Worm (Caenorhabditis elegans) whole organism, L1 larva: Measurements from ENCODE around the gene Y22F5A.11.

ENCODE experiments used
- C16A3.4 ChIP-seq: fragments of 150-350 bp; optimal IDR thresholded peaks from 2 replicates; lab custom pipeline; 2014; ENCODE audit warnings: missing biosample characterization, missing genetic modification characterization
- F16B12.6 ChIP-seq: fragments of 150-350 bp; optimal IDR thresholded peaks from 2 replicates; lab custom pipeline; 2014; ENCODE audit warnings: missing biosample characterization, missing genetic modification characterization
- ama-1 ChIP-seq: fragments of 150-350 bp; optimal IDR thresholded peaks from 2 replicates; lab custom pipeline; 2014
- blmp-1 ChIP-seq: fragments of 150-350 bp; optimal IDR thresholded peaks from 2 replicates; lab custom pipeline; 2014; ENCODE audit warnings: missing biosample characterization, missing genetic modification characterization
- ceh-8 ChIP-seq: fragments of 200-800 bp; sonication (Bioruptor generic); optimal IDR thresholded peaks from 2 replicates; lab custom pipeline; 2018; ENCODE audit warnings: mild to moderate bottlenecking, missing genetic modification characterization, moderate library complexity, missing compliant biosample characterization
- ceh-82 ChIP-seq, 3 experiments: fragments of 150-350 bp in 1 of 3; sonication (generic microtip) in 2 of 3; optimal IDR thresholded peaks; 2 replicates each; lab custom pipeline; 2014 to 2017; ENCODE audit warnings: missing biosample characterization in 3 of 3, missing genetic modification characterization in 3 of 3
- ceh-88 ChIP-seq: fragments of 200-800 bp; sonication (Bioruptor generic); IDR thresholded peaks from 2 replicates; pipeline ENCODE4 v1.3.6; 2022; ENCODE audit warnings: missing genetic modification characterization, missing compliant biosample characterization
- ceh-90 ChIP-seq: sonication (generic microtip); optimal IDR thresholded peaks from 2 replicates; lab custom pipeline; 2016; ENCODE audit warnings: missing genetic modification characterization, missing compliant biosample characterization
- dpl-1 ChIP-seq, 3 experiments: fragments of 150-350 bp in 2 of 3; sonication (generic microtip) in 1 of 3; optimal IDR thresholded peaks; 2 replicates each; lab custom pipeline; 2014 to 2017; ENCODE audit warnings: missing biosample characterization in 3 of 3, missing genetic modification characterization in 3 of 3, missing genetic modification reagents in 3 of 3
- dsc-1 ChIP-seq: sonication (generic microtip); optimal IDR thresholded peaks from 2 replicates; lab custom pipeline; 2016; ENCODE audit warnings: mild to moderate bottlenecking, missing genetic modification characterization, missing compliant biosample characterization
- efl-1 ChIP-seq, 4 experiments: fragments of 150-350 bp; optimal IDR thresholded peaks in 3 of 4; peaks in 1 of 4; 1 replicate in 1 of 4; 2 replicates in 3 of 4; lab custom pipeline; 2014; ENCODE audit warnings: missing biosample characterization in 2 of 4, missing genetic modification characterization in 2 of 4, missing genetic modification reagents in 2 of 4
- ets-5 ChIP-seq: fragments of 200-800 bp; sonication (Bioruptor generic); IDR thresholded peaks from 2 replicates; pipeline ENCODE4 v1.3.6; 2022; ENCODE audit warnings: missing genetic modification characterization, missing compliant biosample characterization
- fkh-10 ChIP-seq: sonication (generic microtip); optimal IDR thresholded peaks from 2 replicates; lab custom pipeline; 2017; ENCODE audit warnings: missing biosample characterization, missing genetic modification reagents, missing genetic modification characterization
- fkh-4 ChIP-seq: sonication (generic microtip); optimal IDR thresholded peaks from 2 replicates; lab custom pipeline; 2016; ENCODE audit warnings: missing compliant biosample characterization, missing genetic modification characterization, borderline replicate concordance
- fkh-8 ChIP-seq: sonication (generic microtip); optimal IDR thresholded peaks from 2 replicates; lab custom pipeline; 2016; ENCODE audit warnings: mild to moderate bottlenecking, missing genetic modification characterization, missing compliant biosample characterization
- fos-1 ChIP-seq: fragments of 150-350 bp; optimal IDR thresholded peaks from 2 replicates; lab custom pipeline; 2014; ENCODE audit warnings: missing biosample characterization, missing genetic modification characterization
- grh-1 ChIP-seq: fragments of 200-800 bp; sonication (Bioruptor generic); IDR thresholded peaks from 2 replicates; pipeline ENCODE4 v1.3.6; 2022; ENCODE audit warnings: missing genetic modification reagents, missing genetic modification characterization, missing compliant biosample characterization
- hpl-2 ChIP-seq: fragments of 150-350 bp; optimal IDR thresholded peaks from 2 replicates; lab custom pipeline; 2014; ENCODE audit warnings: missing biosample characterization, missing genetic modification reagents, missing genetic modification characterization
- irx-1 ChIP-seq: sonication (generic microtip); optimal IDR thresholded peaks from 2 replicates; lab custom pipeline; 2016; ENCODE audit warnings: missing genetic modification characterization, missing compliant biosample characterization
- jun-1 ChIP-seq: fragments of 150-350 bp; optimal IDR thresholded peaks from 2 replicates; lab custom pipeline; 2014; ENCODE audit warnings: missing biosample characterization, missing genetic modification reagents, missing genetic modification characterization
- lin-13 ChIP-seq: fragments of 150-350 bp; optimal IDR thresholded peaks from 2 replicates; lab custom pipeline; 2014; ENCODE audit warnings: missing biosample characterization, missing genetic modification reagents, missing genetic modification characterization
- lin-14 ChIP-seq: fragments of 200-800 bp; sonication (Bioruptor generic); optimal IDR thresholded peaks from 2 replicates; lab custom pipeline; 2018; ENCODE audit warnings: mild to moderate bottlenecking, missing genetic modification characterization, moderate library complexity, missing compliant biosample characterization
- lin-35 ChIP-seq, 2 experiments: fragments of 150-350 bp; optimal IDR thresholded peaks; 2 replicates each; lab custom pipeline; 2014; ENCODE audit warnings: missing biosample characterization in 2 of 2, missing genetic modification characterization in 2 of 2, missing genetic modification reagents in 2 of 2
- lir-3 ChIP-seq: sonication (generic microtip); optimal IDR thresholded peaks from 2 replicates; lab custom pipeline; 2016; ENCODE audit warnings: mild to moderate bottlenecking, missing genetic modification characterization, moderate library complexity, missing compliant biosample characterization; ENCODE audit not compliant: poor library complexity
- lsy-2 ChIP-seq, 2 experiments: fragments of 150-350 bp; optimal IDR thresholded peaks; 2 replicates each; lab custom pipeline; 2014; ENCODE audit warnings: missing biosample characterization in 2 of 2, missing genetic modification characterization in 2 of 2
- mab-9 ChIP-seq: fragments of 200-800 bp; sonication (Bioruptor generic); IDR thresholded peaks from 2 replicates; pipeline ENCODE4 v1.3.6; 2022; ENCODE audit warnings: missing genetic modification reagents, missing genetic modification characterization, missing compliant biosample characterization
- mdl-1 ChIP-seq, 2 experiments: fragments of 150-350 bp; optimal IDR thresholded peaks; 2 replicates each; lab custom pipeline; 2014 to 2017; ENCODE audit warnings: missing biosample characterization in 2 of 2, missing genetic modification characterization in 2 of 2, inconsistent platforms in 1 of 2
- mep-1 ChIP-seq: fragments of 150-350 bp; optimal IDR thresholded peaks from 2 replicates; lab custom pipeline; 2014; ENCODE audit warnings: missing biosample characterization, missing genetic modification characterization
- nhr-11 ChIP-seq: fragments of 150-350 bp; optimal IDR thresholded peaks from 2 replicates; lab custom pipeline; 2014; ENCODE audit warnings: missing biosample characterization, missing genetic modification characterization
- nhr-19 ChIP-seq: fragments of 200-800 bp; sonication (Bioruptor generic); conservative IDR thresholded peaks from 2 replicates; pipeline ENCODE4 v1.3.6; 2022; ENCODE audit warnings: missing genetic modification characterization, missing compliant biosample characterization
- nhr-20 ChIP-seq: sonication (generic microtip); optimal IDR thresholded peaks from 2 replicates; lab custom pipeline; 2016; ENCODE audit warnings: mild to moderate bottlenecking, missing genetic modification characterization, missing compliant biosample characterization
- nhr-47 ChIP-seq: sonication (generic microtip); optimal IDR thresholded peaks from 2 replicates; lab custom pipeline; 2016; ENCODE audit warnings: mild to moderate bottlenecking, missing genetic modification characterization, moderate library complexity, missing compliant biosample characterization
- nhr-71 ChIP-seq: sonication (generic microtip); optimal IDR thresholded peaks from 2 replicates; lab custom pipeline; 2016; ENCODE audit warnings: mild to moderate bottlenecking, missing genetic modification characterization, moderate library complexity, missing compliant biosample characterization
- nhr-77 ChIP-seq: fragments of 150-350 bp; optimal IDR thresholded peaks from 2 replicates; lab custom pipeline; 2014; ENCODE audit warnings: missing biosample characterization, missing genetic modification characterization
- nhr-85 ChIP-seq: sonication (generic microtip); peaks from one replicate; lab custom pipeline; 2016; ENCODE audit warnings: missing genetic modification characterization, inconsistent platforms, missing compliant biosample characterization
- nhr-90 ChIP-seq: sonication (generic microtip); optimal IDR thresholded peaks from 2 replicates; lab custom pipeline; 2016; ENCODE audit warnings: mild to moderate bottlenecking, missing genetic modification characterization, missing compliant biosample characterization; ENCODE audit not compliant: poor library complexity
- pax-3 ChIP-seq: fragments of 200-800 bp; sonication (Bioruptor generic); optimal IDR thresholded peaks from 2 replicates; lab custom pipeline; 2018; ENCODE audit warnings: mild to moderate bottlenecking, missing genetic modification characterization, moderate library complexity, missing compliant biosample characterization
- rnt-1 ChIP-seq: sonication (generic microtip); optimal IDR thresholded peaks from 2 replicates; lab custom pipeline; 2016; ENCODE audit warnings: mild to moderate bottlenecking, missing genetic modification characterization, moderate library complexity, missing compliant biosample characterization
- snpc-4 ChIP-seq: fragments of 150-350 bp; optimal IDR thresholded peaks from 2 replicates; lab custom pipeline; 2014; ENCODE audit warnings: missing biosample characterization, missing genetic modification characterization
- snu-23 ChIP-seq: sonication (generic microtip); optimal IDR thresholded peaks from 2 replicates; lab custom pipeline; 2016; ENCODE audit warnings: missing genetic modification characterization, missing compliant biosample characterization
- sox-4 ChIP-seq: sonication (generic microtip); optimal IDR thresholded peaks from 2 replicates; lab custom pipeline; 2016; ENCODE audit warnings: missing genetic modification characterization, missing compliant biosample characterization
- sup-37 ChIP-seq: fragments of 200-800 bp; sonication (Bioruptor generic); optimal IDR thresholded peaks from 2 replicates; lab custom pipeline; 2018; ENCODE audit warnings: mild to moderate bottlenecking, missing genetic modification characterization, missing compliant biosample characterization
- swsn-7 ChIP-seq: sonication (generic microtip); optimal IDR thresholded peaks from 2 replicates; lab custom pipeline; 2016; ENCODE audit warnings: missing genetic modification characterization, missing compliant biosample characterization
- unc-130 ChIP-seq: fragments of 150-350 bp; optimal IDR thresholded peaks from 2 replicates; lab custom pipeline; 2017; ENCODE audit warnings: missing biosample characterization, missing genetic modification characterization, inconsistent platforms
- unc-86 ChIP-seq: sonication (generic microtip); optimal IDR thresholded peaks from 2 replicates; lab custom pipeline; 2016; ENCODE audit warnings: missing genetic modification characterization, missing compliant biosample characterization
- xbp-1 ChIP-seq: sonication (generic microtip); optimal IDR thresholded peaks from 2 replicates; lab custom pipeline; 2016; ENCODE audit warnings: missing genetic modification characterization, missing compliant biosample characterization
- ztf-4 ChIP-seq: fragments of 150-350 bp; optimal IDR thresholded peaks from 2 replicates; lab custom pipeline; 2014; ENCODE audit warnings: missing biosample characterization, missing genetic modification characterization

Gene Y22F5A.11

DNA sequence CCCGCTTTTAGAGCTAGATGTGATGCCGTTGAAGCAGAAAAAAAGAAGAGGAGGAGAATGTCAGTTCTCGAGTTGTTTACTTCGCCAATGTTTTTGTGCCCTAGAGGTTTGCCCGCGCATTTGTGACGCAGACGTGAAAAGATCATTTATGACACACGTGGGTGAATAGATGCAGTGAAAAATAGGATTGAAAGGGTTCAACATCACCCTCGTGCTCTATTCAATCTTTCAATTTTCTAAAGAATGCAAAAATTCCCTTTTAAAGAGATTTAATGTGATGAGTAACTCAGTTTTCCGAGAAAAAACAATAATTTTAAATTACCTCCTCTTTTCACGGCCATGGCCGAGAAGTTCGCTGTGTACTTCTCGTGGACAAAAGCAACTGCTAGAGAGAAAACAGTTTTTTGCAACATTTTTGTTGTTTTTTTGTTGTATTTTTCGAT is 29.0 kb downstream of the Y22F5A.11 start:
- TF ChIP-seq lsy-2 (tag; optimal IDR thresholded peaks at IDR 0.05; lab: Kevin White, UChicago) (peak; percentile 53 to 57), ceh-90 (tag; lab: Kevin White, UChicago) (peak; percentile 31), rnt-1 (tag; lab: Kevin White, UChicago) (no peak), ceh-8 (GFP tag; lab: Kevin White, UChicago) (peak; percentile 28), sox-4 (tag; lab: Kevin White, UChicago) (peak; percentile 68), nhr-11 (tag; lab: Kevin White, UChicago) (peak; percentile 31), snu-23 (GFP tag; lab: Kevin White, UChicago) (peak; percentile 51), nhr-90 (tag; lab: Kevin White, UChicago) (no peak), nhr-77 (tag; lab: Kevin White, UChicago) (no peak), mab-9 (GFP tag; lab: Robert Waterston, UW) (0 out of 2 replicates have a peak, but pooled peaks have one; percentile 51), jun-1 (no peak), swsn-7 (tag; lab: Kevin White, UChicago) (peak; percentile 42), ceh-82 (tag; optimal IDR thresholded peaks at IDR 0.05; lab: Kevin White, UChicago) (peak in 2 of 3 experiments; percentile 20 to 26), mep-1 (tag; lab: Kevin White, UChicago) (peak; percentile 44), unc-130 (tag; lab: Kevin White, UChicago) (peak; percentile 59), C16A3.4 (tag; lab: Kevin White, UChicago) (peak; percentile 56), xbp-1 (tag; lab: Kevin White, UChicago) (peak; percentile 34), mdl-1 (tag; optimal IDR thresholded peaks at IDR 0.05; lab: Kevin White, UChicago) (peak in 1 of 2 experiments; percentile 89), pax-3 (tag; lab: Kevin White, UChicago) (peak; percentile 75), lin-13 (GFP tag; lab: Kevin White, UChicago) (peak; percentile 13), fkh-4 (tag; lab: Kevin White, UChicago) (peak; percentile 55), fkh-8 (peak; percentile 89), nhr-19 (peak; percentile 37), dpl-1 (GFP tag; optimal IDR thresholded peaks at IDR 0.05; lab: Kevin White, UChicago) (peak; percentile 34 to 65 (median 44)), snpc-4 (no peak), nhr-47 (tag; lab: Kevin White, UChicago) (peak; percentile 78), ztf-4 (peak; percentile 41), F16B12.6 (tag; lab: Kevin White, UChicago) (no peak), dsc-1 (tag; lab: Kevin White, UChicago) (peak; percentile 91), nhr-20 (tag; lab: Kevin White, UChicago) (peak; percentile 30), ama-1 (lab: Kevin White, UChicago) (no peak), nhr-85 (peak; percentile 67), ceh-88 (GFP tag; lab: Robert Waterston, UW) (0 out of 2 replicates have a peak, but pooled peaks have one; percentile 48), lin-35 (GFP tag; optimal IDR thresholded peaks at IDR 0.05; lab: Kevin White, UChicago) (peak; percentile 55 to 66), efl-1 (optimal IDR thresholded peaks at IDR 0.05; lab: Kevin White, UChicago) (peak; percentile 35 to 53), efl-1 (GFP tag; optimal IDR thresholded peaks at IDR 0.05 in 1 of 2; lab: Kevin White, UChicago) (peak; percentile 42 to 79), grh-1 (no peak), unc-86 (tag; lab: Kevin White, UChicago) (peak; percentile 69), irx-1 (tag; lab: Kevin White, UChicago) (peak; percentile 20), fos-1 (tag; lab: Kevin White, UChicago) (peak; percentile 56), lin-14 (GFP tag; lab: Kevin White, UChicago) (peak; percentile 94), sup-37 (GFP tag; lab: Kevin White, UChicago) (no peak), nhr-71 (peak; percentile 84), hpl-2 (GFP tag; lab: Kevin White, UChicago) (no peak), fkh-10 (GFP tag; lab: Kevin White, UChicago) (peak; percentile 16), ets-5 (GFP tag; lab: Robert Waterston, UW) (no peak), blmp-1 (tag; lab: Kevin White, UChicago) (no peak), lir-3 (tag; lab: Kevin White, UChicago) (peak; percentile 21)
- TF ChIP-seq, all 84 proteins: peak for 35
